Fruit fly (Drosophila melanogaster) whole organism, pupa: ENCODE results near the gene CG42556.

Source experiments
- CG10348 ChIP-seq: fragments of 200-800 bp; sonication (Bioruptor generic); IDR thresholded peaks from 2 replicates; pipeline ENCODE4 v1.3.6; 2022; ENCODE audit warnings: missing biosample characterization, missing genetic modification characterization
- CG12605 ChIP-seq: fragments of 200-800 bp; sonication (Bioruptor generic); IDR thresholded peaks from 2 replicates; pipeline ENCODE4 v1.3.6; 2022; ENCODE audit warnings: missing biosample characterization, missing genetic modification characterization
- CG13204 ChIP-seq: fragments of 200-800 bp; sonication (Bioruptor generic); optimal IDR thresholded peaks from 2 replicates; lab custom pipeline; 2018; ENCODE audit warnings: missing biosample characterization, mild to moderate bottlenecking, missing genetic modification characterization, moderate library complexity
- CG14655 ChIP-seq: fragments of 200-800 bp; sonication (Bioruptor generic); optimal IDR thresholded peaks from 3 replicates; lab custom pipeline; 2017; ENCODE audit warnings: mild to moderate bottlenecking, missing biosample characterization, missing genetic modification reagents, missing genetic modification characterization
- CG15710 ChIP-seq: fragments of 200-800 bp; sonication (Bioruptor generic); optimal IDR thresholded peaks from 2 replicates; lab custom pipeline; 2018; ENCODE audit warnings: missing biosample characterization, mild to moderate bottlenecking, missing genetic modification characterization, moderate library complexity
- CG17806 ChIP-seq: fragments of 200-800 bp; sonication (Bioruptor generic); optimal IDR thresholded peaks from 2 replicates; lab custom pipeline; 2018; ENCODE audit warnings: missing biosample characterization, mild to moderate bottlenecking, missing genetic modification characterization, moderate library complexity
- CG32121 ChIP-seq: fragments of 200-800 bp; sonication (Bioruptor generic); IDR thresholded peaks from 2 replicates; pipeline ENCODE4 v1.3.6; 2022; ENCODE audit warnings: missing biosample characterization, missing genetic modification characterization
- CG34367 ChIP-seq: fragments of 200-800 bp; sonication (Bioruptor generic); optimal IDR thresholded peaks from 2 replicates; lab custom pipeline; 2018; ENCODE audit warnings: missing biosample characterization, mild to moderate bottlenecking, missing genetic modification characterization
- CG4496 ChIP-seq: fragments of 200-800 bp; sonication (Bioruptor generic); IDR thresholded peaks from 3 replicates; pipeline ENCODE4 v1.3.6; 2022; ENCODE audit warnings: missing biosample characterization, missing genetic modification characterization
- CG8159 ChIP-seq: fragments of 200-800 bp; sonication (Bioruptor generic); optimal IDR thresholded peaks from 3 replicates; lab custom pipeline; 2018; ENCODE audit warnings: missing biosample characterization, mild to moderate bottlenecking, missing genetic modification characterization, moderate library complexity
- CG8301 ChIP-seq: fragments of 200-800 bp; sonication (Bioruptor generic); optimal IDR thresholded peaks from 2 replicates; lab custom pipeline; 2018; ENCODE audit warnings: missing biosample characterization, mild to moderate bottlenecking, missing genetic modification characterization
- CG9948 ChIP-seq: fragments of 200-800 bp; sonication (Bioruptor generic); optimal IDR thresholded peaks from 2 replicates; lab custom pipeline; 2018; ENCODE audit warnings: missing biosample characterization, mild to moderate bottlenecking, missing genetic modification characterization, moderate library complexity
- D1 ChIP-seq: fragments of 200-800 bp; sonication (Bioruptor generic); optimal IDR thresholded peaks from 2 replicates; lab custom pipeline; 2018; ENCODE audit warnings: missing biosample characterization, mild to moderate bottlenecking, missing genetic modification characterization, moderate library complexity
- EcR ChIP-seq: fragments of 200-800 bp; sonication (Bioruptor generic); optimal IDR thresholded peaks from 3 replicates; lab custom pipeline; 2019; ENCODE audit warnings: missing biosample characterization, missing genetic modification characterization, mild to moderate bottlenecking, moderate library complexity, missing genetic modification reagents
- Ets98B ChIP-seq: fragments of 200-800 bp; sonication (Bioruptor generic); IDR thresholded peaks from 2 replicates; pipeline ENCODE4 v1.3.6; 2022; ENCODE audit warnings: missing biosample characterization, missing genetic modification characterization
- Pif1A ChIP-seq: fragments of 200-800 bp; sonication (Bioruptor generic); optimal IDR thresholded peaks from 3 replicates; lab custom pipeline; 2016; ENCODE audit warnings: missing biosample characterization, missing genetic modification characterization
- Pif1B ChIP-seq: fragments of 200-800 bp; sonication (Bioruptor generic); optimal IDR thresholded peaks from 3 replicates; lab custom pipeline; 2016; ENCODE audit warnings: missing biosample characterization, missing genetic modification characterization
- Snoo ChIP-seq: fragments of 200-800 bp; sonication (Bioruptor generic); optimal IDR thresholded peaks from 3 replicates; lab custom pipeline; 2017; ENCODE audit warnings: missing biosample characterization, mild to moderate bottlenecking, missing genetic modification characterization, inconsistent platforms
- fd96Ca ChIP-seq: fragments of 200-800 bp; sonication (Bioruptor generic); IDR thresholded peaks from 3 replicates; pipeline ENCODE4 v1.3.6; 2022; ENCODE audit warnings: missing biosample characterization, missing genetic modification characterization
- gl ChIP-seq: fragments of 200-800 bp; sonication (Bioruptor generic); optimal IDR thresholded peaks from 2 replicates; lab custom pipeline; 2018; ENCODE audit warnings: missing biosample characterization, mild to moderate bottlenecking, missing genetic modification characterization
- rn ChIP-seq: fragments of 200-800 bp; sonication (Bioruptor generic); IDR thresholded peaks from 2 replicates; pipeline ENCODE4 v1.3.6; 2022; ENCODE audit warnings: missing biosample characterization, missing genetic modification characterization

Gene CG42556

dm6 chr2L:16880930-16881329 is 8.8 kb upstream of the CG42556 start:
- TF ChIP-seq CG14655 (GFP tag; lab: Kevin White, UChicago) (no peak), CG8301 (tag; lab: Kevin White, UChicago) (no peak), EcR (GFP tag; lab: Kevin White, UChicago) (no peak), gl (tag; lab: Kevin White, UChicago) (no peak), rn (GFP tag; lab: Robert Waterston, UW) (no peak), CG15710 (no peak), CG32121 (GFP tag; lab: Robert Waterston, UW) (peak; percentile 41; the same call in 1 of the 2 replicates), CG4496 (GFP tag; lab: Robert Waterston, UW) (peak; percentile 75), D1 (no peak), CG9948 (no peak), CG17806 (tag; lab: Kevin White, UChicago) (no peak), Snoo (tag; lab: Kevin White, UChicago) (no peak), fd96Ca (GFP tag; lab: Robert Waterston, UW) (peak; percentile 63), CG12605 (GFP tag; lab: Robert Waterston, UW) (peak; percentile 54; the same call in 1 of the 2 replicates), Pif1B (GFP tag; lab: Kevin White, UChicago) (peak; percentile 24), Pif1A (GFP tag; lab: Kevin White, UChicago) (peak; percentile 2), CG34367 (tag; lab: Kevin White, UChicago) (no peak), CG8159 (tag; lab: Kevin White, UChicago) (no peak), CG13204 (GFP tag; lab: Kevin White, UChicago) (peak; percentile 86), CG10348 (GFP tag; lab: Robert Waterston, UW) (no peak), Ets98B (GFP tag; lab: Robert Waterston, UW) (peak; percentile 70)
- TF ChIP-seq, all 21 proteins: peak for 8

- TF ChIP-seq rn (GFP tag; lab: Robert Waterston, UW) (no peak), Ets98B (GFP tag; lab: Robert Waterston, UW) (no peak), Pif1B (GFP tag; lab: Kevin White, UChicago) (no peak), CG32121 (GFP tag; lab: Robert Waterston, UW) (no peak), CG8159 (tag; lab: Kevin White, UChicago) (no peak), CG14655 (GFP tag; lab: Kevin White, UChicago) (no peak), D1 (no peak), CG10348 (GFP tag; lab: Robert Waterston, UW) (no peak), CG34367 (tag; lab: Kevin White, UChicago) (no peak)
Observed at dm6 chr2L:16882372-16882771, 7.3 kb upstream of the CG42556 start.

- no peak for TF ChIP-seq Ets98B (GFP tag; lab: Robert Waterston, UW)
- peak; percentile 61 for TF ChIP-seq EcR (GFP tag; lab: Kevin White, UChicago)
- TF ChIP-seq gl (tag; lab: Kevin White, UChicago), result no peak
- no peak for TF ChIP-seq CG32121 (GFP tag; lab: Robert Waterston, UW)
- no peak for TF ChIP-seq CG34367 (tag; lab: Kevin White, UChicago)
Observed at dm6 chr2L:16882871-16883849, 6.5 kb upstream of the CG42556 start.

- TF ChIP-seq CG8159 (tag; lab: Kevin White, UChicago) (no peak), CG10348 (GFP tag; lab: Robert Waterston, UW) (no peak), CG9948 (no peak), CG4496 (GFP tag; lab: Robert Waterston, UW) (no peak), CG13204 (GFP tag; lab: Kevin White, UChicago) (no peak), rn (GFP tag; lab: Robert Waterston, UW) (no peak), Ets98B (GFP tag; lab: Robert Waterston, UW) (no peak), fd96Ca (GFP tag; lab: Robert Waterston, UW) (no peak), CG15710 (no peak), CG17806 (tag; lab: Kevin White, UChicago) (no peak), CG34367 (tag; lab: Kevin White, UChicago) (no peak), gl (tag; lab: Kevin White, UChicago) (no peak), Snoo (tag; lab: Kevin White, UChicago) (no peak), D1 (no peak), CG8301 (tag; lab: Kevin White, UChicago) (no peak), EcR (GFP tag; lab: Kevin White, UChicago) (no peak), Pif1A (GFP tag; lab: Kevin White, UChicago) (no peak), Pif1B (GFP tag; lab: Kevin White, UChicago) (no peak), CG12605 (GFP tag; lab: Robert Waterston, UW) (no peak), CG32121 (GFP tag; lab: Robert Waterston, UW) (no peak)
Observed at dm6 chr2L:16884702-16885101, 5.0 kb upstream of the CG42556 start.

- no peak for TF ChIP-seq CG12605 (GFP tag; lab: Robert Waterston, UW)
- no peak for TF ChIP-seq CG17806 (tag; lab: Kevin White, UChicago)
- TF ChIP-seq CG8159 (tag; lab: Kevin White, UChicago), result no peak
- no peak for TF ChIP-seq CG32121 (GFP tag; lab: Robert Waterston, UW)
- no peak for TF ChIP-seq CG15710
- TF ChIP-seq EcR (GFP tag; lab: Kevin White, UChicago), result no peak
- no peak for TF ChIP-seq Pif1B (GFP tag; lab: Kevin White, UChicago)
- TF ChIP-seq fd96Ca (GFP tag; lab: Robert Waterston, UW), result no peak
- no peak for TF ChIP-seq Pif1A (GFP tag; lab: Kevin White, UChicago)
- no peak for TF ChIP-seq CG9948
- TF ChIP-seq CG34367 (tag; lab: Kevin White, UChicago), result no peak
- TF ChIP-seq CG13204 (GFP tag; lab: Kevin White, UChicago), result no peak
- no peak for TF ChIP-seq CG10348 (GFP tag; lab: Robert Waterston, UW)
- no peak for TF ChIP-seq CG4496 (GFP tag; lab: Robert Waterston, UW)
- TF ChIP-seq CG14655 (GFP tag; lab: Kevin White, UChicago), result no peak
Observed at dm6 chr2L:16885347-16885746, 4.4 kb upstream of the CG42556 start.
